Worm (Caenorhabditis elegans): Measurements from ENCODE around the gene Y110A2AL.3.

Y110A2AL.3 gene

ce11 chrII:2859873-2860821 is 6.7 kb upstream of the Y110A2AL.3 start (continued):
- TF ChIP-seq sptf-2 (GFP tag; optimal IDR thresholded peaks at IDR 0.05), result no peak
- TF ChIP-seq gei-17 (GFP tag; optimal IDR thresholded peaks at IDR 0.05), result no peak
- no peak for TF ChIP-seq B0019.2 (GFP tag; conservative IDR thresholded peaks at IDR 0.05)
- no peak for TF ChIP-seq ceh-58 (GFP tag; IDR thresholded peaks at IDR 0.05)

ce11 chrII:2861385-2862099 is 5.3 kb upstream of the Y110A2AL.3 start:
- TF ChIP-seq zim-3 (tag; optimal IDR thresholded peaks at IDR 0.05) (no peak), C17E4.6 (GFP tag; IDR thresholded peaks at IDR 0.05) (no peak), madf-8 (GFP tag; conservative IDR thresholded peaks at IDR 0.05) (no peak), chd-7 (tag; optimal IDR thresholded peaks at IDR 0.05) (peak; percentile 33), ceh-27 (GFP tag; optimal IDR thresholded peaks at IDR 0.05) (no peak), nfya-1 (tag; optimal IDR thresholded peaks at IDR 0.05; ENCODE audit: borderline replicate concordance, insufficient read depth) (no peak), nfya-2 (GFP tag; IDR thresholded peaks at IDR 0.05) (no peak), lag-1 (GFP tag; IDR thresholded peaks at IDR 0.05) (no peak), snpc-1.3 (tag; optimal IDR thresholded peaks at IDR 0.05; ENCODE audit: insufficient read depth) (peak; percentile 30), lin-40 (tag; optimal IDR thresholded peaks at IDR 0.05) (no peak), snpc-1.1 (tag; optimal IDR thresholded peaks at IDR 0.05; ENCODE audit: insufficient read depth) (peak; percentile 4), nhr-27 (tag; optimal IDR thresholded peaks at IDR 0.05) (no peak), akir-1 (GFP tag; optimal IDR thresholded peaks at IDR 0.05) (no peak), attf-3 (GFP tag; conservative IDR thresholded peaks at IDR 0.05) (no peak), F55B11.4 (tag; optimal IDR thresholded peaks at IDR 0.05; ENCODE audit: borderline replicate concordance, insufficient read depth) (no peak), snpc-4 (GFP tag; optimal IDR thresholded peaks at IDR 0.05) (no peak), snpc-4 (tag; optimal IDR thresholded peaks at IDR 0.05) (no peak), nhr-90 (tag; optimal IDR thresholded peaks at IDR 0.05) (peak; percentile 54), ceh-58 (GFP tag; IDR thresholded peaks at IDR 0.05) (no peak), F22D6.2 (tag; optimal IDR thresholded peaks at IDR 0.05) (no peak), lin-35 (GFP tag; optimal IDR thresholded peaks at IDR 0.05) (no peak), C06A6.2 (GFP tag; conservative IDR thresholded peaks at IDR 0.05) (no peak), tlf-1 (GFP tag; optimal IDR thresholded peaks at IDR 0.05) (no peak), nhr-179 (tag; optimal IDR thresholded peaks at IDR 0.05) (no peak), hlh-26 (GFP tag; conservative IDR thresholded peaks at IDR 0.05) (no peak), unc-130 (GFP tag; optimal IDR thresholded peaks at IDR 0.05) (no peak), F10E7.11 (tag; optimal IDR thresholded peaks at IDR 0.05) (no peak), ccch-3 (GFP tag; optimal IDR thresholded peaks at IDR 0.05) (no peak), madf-6 (GFP tag; IDR thresholded peaks at IDR 0.05) (peak; percentile 59; the same call in 1 of the 2 replicates), mxl-1 (tag; optimal IDR thresholded peaks at IDR 0.05) (no peak), die-1 (tag; optimal IDR thresholded peaks at IDR 0.05) (peak; percentile 73), lin-54 (GFP tag; optimal IDR thresholded peaks at IDR 0.05) (peak; percentile 31), nfyb-1 (GFP tag; IDR thresholded peaks at IDR 0.05) (peak; percentile 58; the same call in 1 of the 2 replicates), let-526 (GFP tag; IDR thresholded peaks at IDR 0.05) (no peak), egrh-3 (GFP tag; IDR thresholded peaks at IDR 0.05) (peak; percentile 77), fkh-3 (tag; optimal IDR thresholded peaks at IDR 0.05) (no peak), Y67H2A.10 (GFP tag; conservative IDR thresholded peaks at IDR 0.05) (no peak), pha-4 (tag; optimal IDR thresholded peaks at IDR 0.05) (no peak), ceh-91 (GFP tag; IDR thresholded peaks at IDR 0.05) (0 out of 2 replicates have a peak, but pooled peaks have one; percentile 39), sptf-2 (GFP tag; optimal IDR thresholded peaks at IDR 0.05) (no peak), mel-28 (tag; optimal IDR thresholded peaks at IDR 0.05; ENCODE audit: borderline replicate concordance) (no peak)
